Worm (Caenorhabditis elegans): Measurements from ENCODE around the gene ceh-100.

DNA sequence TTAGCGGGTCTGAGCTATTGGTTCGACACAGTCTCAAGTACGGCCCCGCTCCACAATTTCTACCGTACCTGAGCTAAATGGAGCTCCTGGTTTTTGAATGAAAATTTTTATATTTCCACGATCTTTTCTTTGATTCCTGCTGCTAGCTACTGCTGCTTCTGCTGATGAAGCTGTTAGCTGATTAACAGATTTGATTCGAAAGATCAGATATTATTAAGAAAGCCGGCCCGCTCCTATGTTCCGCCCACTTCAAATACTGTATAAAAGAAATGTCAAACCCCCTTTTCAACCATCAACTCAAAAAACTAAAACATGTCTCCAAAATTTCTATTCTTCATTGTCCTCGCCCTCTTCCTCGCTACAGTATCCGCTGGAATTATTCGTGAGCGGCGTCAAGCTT is 14.1 kb upstream of the ceh-100 start, which contains the start of gene nspe-3:
- no peak for TF ChIP-seq jun-1 (tag; optimal IDR thresholded peaks at IDR 0.05)
- no peak for TF ChIP-seq egl-27 (tag; optimal IDR thresholded peaks at IDR 0.05)

Measured in whole organism, L1 larva.